Fruit fly (Drosophila melanogaster): ENCODE measurements around the gene CG10638.

dm6 chr3L:12456916-12457662 lies 44.0 kb downstream of the CG10638 start:
- no peak for TF ChIP-seq fd96Ca (GFP tag; IDR thresholded peaks at IDR 0.05)
- peak; percentile 75 for TF ChIP-seq CG9948 (tag; optimal IDR thresholded peaks at IDR 0.05)
- peak; percentile 73 for TF ChIP-seq CG17806 (tag; optimal IDR thresholded peaks at IDR 0.05)
- peak; percentile 35 for TF ChIP-seq Pif1B (GFP tag; optimal IDR thresholded peaks at IDR 0.05)
- no peak for TF ChIP-seq gl (tag; optimal IDR thresholded peaks at IDR 0.05)
- TF ChIP-seq Pif1A (GFP tag; optimal IDR thresholded peaks at IDR 0.05) = peak; percentile 57
- no peak for TF ChIP-seq CG32121 (GFP tag; IDR thresholded peaks at IDR 0.05)
- peak; percentile 36 for TF ChIP-seq Snoo (tag; optimal IDR thresholded peaks at IDR 0.05)
- TF ChIP-seq CG12605 (GFP tag; IDR thresholded peaks at IDR 0.05) = no peak
- TF ChIP-seq CG10348 (GFP tag; IDR thresholded peaks at IDR 0.05) = no peak
- TF ChIP-seq CG15710 (tag; optimal IDR thresholded peaks at IDR 0.05) = peak; percentile 69
- no peak for TF ChIP-seq Ets98B (GFP tag; IDR thresholded peaks at IDR 0.05)

Measured in whole organism, pupa.